Worm (Caenorhabditis elegans): ENCODE data around the gene nekl-3.

DNA sequence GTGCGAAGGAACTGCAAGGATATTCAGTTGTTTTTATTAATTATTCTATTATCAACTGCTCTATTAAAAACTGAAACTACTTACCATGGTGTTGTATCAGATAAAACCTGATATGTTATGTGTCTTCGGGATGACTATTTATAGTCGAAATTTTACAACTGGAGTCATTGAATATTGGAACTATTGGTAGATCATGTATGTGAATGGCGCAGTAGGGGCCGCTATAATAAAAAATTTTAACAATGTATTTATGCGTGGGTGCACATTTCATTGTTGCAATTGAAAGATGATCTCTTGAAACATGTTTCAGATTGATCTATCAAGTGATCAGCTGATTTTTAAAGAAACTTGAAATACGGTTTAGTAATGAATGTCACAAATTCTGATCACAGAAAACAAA is 32.3 kb downstream of the nekl-3 start, which contains the start of gene nspc-14:
- TF ChIP-seq dao-5 (tag; optimal IDR thresholded peaks at IDR 0.05) (no peak), him-1 (tag; optimal IDR thresholded peaks at IDR 0.05) (no peak)
